Worm (Caenorhabditis elegans): ENCODE data around the gene F28E10.1.

DNA sequence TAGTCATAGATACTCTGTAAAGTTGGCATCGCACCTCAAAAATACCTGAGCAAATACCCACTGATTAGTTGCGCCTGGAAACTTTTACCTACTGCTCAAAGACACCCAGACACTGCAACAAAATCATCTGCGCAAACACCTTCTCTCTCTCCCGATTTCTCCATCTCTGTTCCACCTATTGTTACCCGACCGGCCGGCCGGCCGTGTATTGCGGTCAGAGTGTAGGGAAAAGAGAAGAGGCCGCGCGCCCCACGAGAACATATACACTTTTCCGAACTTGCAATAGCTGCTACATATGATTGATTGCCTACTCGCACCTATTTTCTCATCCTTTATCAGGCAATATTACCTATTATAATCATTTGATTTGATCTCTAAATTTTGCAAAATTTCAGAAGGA, 19.8 kb downstream of the F28E10.1 start:
- TF ChIP-seq ztf-29 (GFP tag; IDR thresholded peaks at IDR 0.05) = no peak
- TF ChIP-seq flt-1 (GFP tag; IDR thresholded peaks at IDR 0.05) = no peak
- TF ChIP-seq klf-2 (GFP tag; conservative IDR thresholded peaks at IDR 0.05) = no peak
- TF ChIP-seq tab-1 (GFP tag; IDR thresholded peaks at IDR 0.05) = no peak
- TF ChIP-seq ref-1 (GFP tag; conservative IDR thresholded peaks at IDR 0.05) = no peak
